Worm (Caenorhabditis elegans) whole organism, midembryonic: ENCODE results near the gene K09C8.7.

ENCODE experiments used
- T22C8.4 ChIP-seq: fragments of 200-800 bp; sonication (Bioruptor generic); IDR thresholded peaks from 2 replicates; pipeline ENCODE4 v1.3.6; 2022; ENCODE audit warnings: missing genetic modification characterization, missing compliant biosample characterization
- cog-1 ChIP-seq: sonication (generic microtip); optimal IDR thresholded peaks from 2 replicates; lab custom pipeline; 2016; ENCODE audit warnings: missing genetic modification characterization, missing compliant biosample characterization
- flt-1 ChIP-seq: fragments of 200-800 bp; sonication (Bioruptor generic); IDR thresholded peaks from 2 replicates; pipeline ENCODE4 v1.3.6; 2022; ENCODE audit warnings: missing genetic modification characterization, missing compliant biosample characterization
- klf-2 ChIP-seq: fragments of 200-800 bp; sonication (Bioruptor generic); conservative IDR thresholded peaks from 2 replicates; pipeline ENCODE4 v1.3.6; 2022; ENCODE audit warnings: missing genetic modification reagents, missing genetic modification characterization, missing compliant biosample characterization
- med-1 ChIP-seq: sonication (generic microtip); optimal IDR thresholded peaks from 2 replicates; lab custom pipeline; 2017; ENCODE audit warnings: missing genetic modification characterization, mild to moderate bottlenecking, missing compliant biosample characterization, antibody characterized with exemption, missing genetic modification reagents; ENCODE audit not compliant: insufficient read depth
- ref-1 ChIP-seq: fragments of 200-800 bp; sonication (Bioruptor generic); conservative IDR thresholded peaks from 2 replicates; pipeline ENCODE4 v1.3.6; 2022; ENCODE audit warnings: missing genetic modification reagents, missing genetic modification characterization, missing compliant biosample characterization
- tab-1 ChIP-seq: fragments of 200-800 bp; sonication (Bioruptor generic); IDR thresholded peaks from 2 replicates; pipeline ENCODE4 v1.3.6; 2022; ENCODE audit warnings: missing genetic modification characterization, missing compliant biosample characterization
- ztf-23 ChIP-seq: fragments of 200-800 bp; sonication (Bioruptor generic); IDR thresholded peaks from 2 replicates; pipeline ENCODE4 v1.3.6; 2022; ENCODE audit warnings: missing genetic modification reagents, missing genetic modification characterization, missing compliant biosample characterization
- ztf-29 ChIP-seq: fragments of 200-800 bp; sonication (Bioruptor generic); IDR thresholded peaks from 2 replicates; pipeline ENCODE4 v1.3.6; 2022; ENCODE audit warnings: missing genetic modification reagents, missing genetic modification characterization, missing compliant biosample characterization

DNA sequence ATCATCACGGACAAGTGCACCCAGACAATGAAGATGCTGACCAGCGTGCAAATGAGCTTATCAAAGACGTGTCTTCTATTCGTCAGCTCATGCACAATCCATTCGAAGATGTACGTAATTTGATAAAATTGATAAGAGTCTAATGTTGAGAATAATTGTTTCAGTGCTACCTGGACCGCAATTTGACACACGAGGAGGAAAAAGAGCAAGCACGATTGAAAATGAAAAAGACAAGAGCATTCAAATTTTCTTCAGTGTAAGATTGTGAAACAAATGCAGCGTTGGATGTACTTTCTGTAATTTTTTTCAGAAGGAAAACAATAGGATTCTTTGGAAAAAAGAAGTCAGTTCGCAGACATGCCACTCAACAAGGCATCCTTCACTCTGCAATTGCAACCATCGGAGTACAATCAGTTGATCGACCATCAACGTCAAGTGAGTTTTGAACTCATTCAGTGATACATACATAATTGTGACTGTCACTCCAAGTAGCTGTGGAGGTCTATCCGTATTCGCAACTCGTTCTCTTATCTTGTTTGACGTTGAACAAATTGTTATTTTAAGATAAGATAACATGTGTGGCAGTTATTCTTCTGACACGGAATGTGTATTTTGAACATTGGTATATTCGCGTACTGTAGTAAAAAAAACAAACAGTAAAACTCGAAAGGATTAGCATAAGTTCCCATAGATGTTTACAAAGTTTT, 5.9 kb upstream of the K09C8.7 start:
- TF ChIP-seq flt-1 (no peak), ztf-29 (GFP tag; lab: Robert Waterston, UW) (no peak), ztf-23 (no peak), ref-1 (GFP tag; lab: Robert Waterston, UW) (no peak), med-1 (GFP tag; lab: Kevin White, UChicago) (no peak), klf-2 (GFP tag; lab: Robert Waterston, UW) (no peak), T22C8.4 (GFP tag; lab: Robert Waterston, UW) (no peak), cog-1 (tag; lab: Kevin White, UChicago) (no peak), tab-1 (GFP tag; lab: Robert Waterston, UW) (no peak)
